Worm (Caenorhabditis elegans) whole organism, L4 larva: ENCODE data around the gene F53F8.7.

ENCODE experiments used
- lir-3 ChIP-seq: sonication (generic microtip); optimal IDR thresholded peaks from 2 replicates; lab custom pipeline; 2016; ENCODE audit warnings: mild to moderate bottlenecking, missing genetic modification characterization, missing compliant biosample characterization
- mxl-2 ChIP-seq: fragments of 200-800 bp; sonication (Bioruptor generic); conservative IDR thresholded peaks from 2 replicates; pipeline ENCODE4 v1.3.6; 2022; ENCODE audit warnings: missing genetic modification reagents, missing genetic modification characterization, missing compliant biosample characterization
- pha-4 ChIP-seq, 2 experiments: fragments of 150-350 bp in 1 of 2; fragments of 200-800 bp in 1 of 2; sonication (Bioruptor generic) in 1 of 2; IDR thresholded peaks in 1 of 2; optimal IDR thresholded peaks in 1 of 2; 2 replicates each; pipeline versions ENCODE4 v1.3.6 to Lab custom; 2014 to 2022; ENCODE audit warnings: missing genetic modification characterization in 2 of 2, missing genetic modification reagents in 2 of 2, missing biosample characterization in 1 of 2, missing compliant biosample characterization in 1 of 2
- pqm-1 ChIP-seq: sonication (generic microtip); optimal IDR thresholded peaks from 2 replicates; lab custom pipeline; 2017; ENCODE audit warnings: missing biosample characterization, missing genetic modification characterization
- snpc-4 ChIP-seq: fragments of 150-350 bp; optimal IDR thresholded peaks from 2 replicates; lab custom pipeline; 2014; ENCODE audit warnings: missing biosample characterization, missing genetic modification characterization
- spr-3 ChIP-seq: fragments of 200-800 bp; sonication (Bioruptor generic); optimal IDR thresholded peaks from 2 replicates; lab custom pipeline; 2018; ENCODE audit warnings: mild to moderate bottlenecking, missing genetic modification characterization, missing compliant biosample characterization
- unc-62 ChIP-seq, 3 experiments: fragments of 150-350 bp in 1 of 3; sonication (generic microtip); optimal IDR thresholded peaks in 2 of 3; peaks in 1 of 3; 1 replicate in 1 of 3; 2 replicates in 2 of 3; lab custom pipeline; 2014 to 2017; ENCODE audit warnings: missing biosample characterization in 3 of 3, missing genetic modification characterization in 3 of 3, missing genetic modification reagents in 3 of 3, missing genotype in 1 of 3

ce11 chrV:20680189-20680588 is 18.0 kb downstream of the F53F8.7 start:
- TF ChIP-seq pqm-1 (no peak), pha-4 (GFP tag; IDR thresholded peaks at IDR 0.05; lab: Robert Waterston, UW) (no peak), pha-4 (tag; optimal IDR thresholded peaks at IDR 0.05; lab: Kevin White, UChicago) (no peak), snpc-4 (tag; lab: Kevin White, UChicago) (no peak), unc-62 (GFP tag; optimal IDR thresholded peaks at IDR 0.05 in 1 of 2; lab: Kevin White, UChicago) (peak in 1 of 2 experiments; percentile 92), unc-62 (tag; optimal IDR thresholded peaks at IDR 0.05; lab: Kevin White, UChicago) (no peak), lir-3 (tag; lab: Kevin White, UChicago) (no peak), mxl-2 (GFP tag; lab: Robert Waterston, UW) (no peak), spr-3 (GFP tag; lab: Kevin White, UChicago) (no peak)
